Fruit fly (Drosophila melanogaster) S2 (cell line): ENCODE results near the gene BobA.

ENCODE experiments used
- CG8478 ChIP-seq: fragments of >200 bp; optimal IDR thresholded peaks from 2 replicates; lab custom pipeline; 2018
- CTCF ChIP-seq, 2 experiments: fragments of >200 bp; optimal IDR thresholded peaks; 2 replicates each; lab custom pipeline; 2018

dm6 chr3L:14977536-14978495, 31.9 kb upstream of the BobA start:
- no peak for TF ChIP-seq CTCF (optimal IDR thresholded peaks at IDR 0.05; lab: Kevin White, UChicago)
- TF ChIP-seq CG8478: no peak
